Fruit fly (Drosophila melanogaster) whole organism, prepupa: Measurements from ENCODE around the gene Rab40.

Source experiments
- CG10631 ChIP-seq: fragments of 200-800 bp; sonication (Bioruptor generic); optimal IDR thresholded peaks from 2 replicates; lab custom pipeline; 2016; ENCODE audit warnings: missing biosample characterization, missing genetic modification characterization
- CG10669 ChIP-seq: fragments of 200-800 bp; sonication (Bioruptor generic); optimal IDR thresholded peaks from 3 replicates; lab custom pipeline; 2018; ENCODE audit warnings: missing biosample characterization, mild to moderate bottlenecking, missing genetic modification characterization, moderate library complexity
- CG11762 ChIP-seq: fragments of 200-800 bp; sonication (Bioruptor generic); optimal IDR thresholded peaks from 3 replicates; lab custom pipeline; 2016; ENCODE audit warnings: missing biosample characterization, missing genetic modification characterization; ENCODE audit not compliant: insufficient read depth
- CG11902 ChIP-seq: fragments of 200-800 bp; sonication (Bioruptor generic); optimal IDR thresholded peaks from 3 replicates; lab custom pipeline; 2016; ENCODE audit warnings: missing biosample characterization, missing genetic modification characterization
- CG15336 ChIP-seq: fragments of 200-800 bp; sonication (Bioruptor generic); IDR thresholded peaks from 2 replicates; pipeline ENCODE4 v1.3.6; 2022; ENCODE audit warnings: missing biosample characterization, missing genetic modification characterization
- CG1621 ChIP-seq: fragments of 200-800 bp; sonication (Bioruptor generic); optimal IDR thresholded peaks from 3 replicates; lab custom pipeline; 2018; ENCODE audit warnings: missing biosample characterization, mild to moderate bottlenecking, missing genetic modification characterization
- CG16779 ChIP-seq: fragments of 200-800 bp; sonication (Bioruptor generic); optimal IDR thresholded peaks from 3 replicates; lab custom pipeline; 2017; ENCODE audit warnings: missing biosample characterization, mild to moderate bottlenecking, missing genetic modification characterization
- CG3032 ChIP-seq: fragments of 200-800 bp; optimal IDR thresholded peaks from 2 replicates; lab custom pipeline; 2019; ENCODE audit warnings: missing biosample characterization, mild to moderate bottlenecking, missing genetic modification characterization, moderate library complexity
- CG31627 ChIP-seq: fragments of 200-800 bp; sonication (Bioruptor generic); optimal IDR thresholded peaks from 3 replicates; lab custom pipeline; 2016; ENCODE audit warnings: missing biosample characterization, missing genetic modification characterization
- CG34406 ChIP-seq: fragments of 200-800 bp; sonication (Bioruptor generic); optimal IDR thresholded peaks from 3 replicates; lab custom pipeline; 2016; ENCODE audit warnings: missing biosample characterization, missing genetic modification characterization
- CG3919 ChIP-seq: fragments of 200-800 bp; sonication (Bioruptor generic); optimal IDR thresholded peaks from 3 replicates; lab custom pipeline; 2016; ENCODE audit warnings: missing biosample characterization, missing genetic modification characterization
- CG4318 ChIP-seq: fragments of 200-800 bp; sonication (Bioruptor generic); optimal IDR thresholded peaks from 3 replicates; lab custom pipeline; 2017; ENCODE audit warnings: missing biosample characterization, mild to moderate bottlenecking, missing genetic modification characterization
- CG6276 ChIP-seq: fragments of 200-800 bp; sonication (Bioruptor generic); optimal IDR thresholded peaks from 2 replicates; lab custom pipeline; 2017; ENCODE audit warnings: missing biosample characterization, mild to moderate bottlenecking, missing genetic modification characterization
- CG6792 ChIP-seq: fragments of 200-800 bp; sonication (Bioruptor generic); optimal IDR thresholded peaks from 3 replicates; lab custom pipeline; 2016; ENCODE audit warnings: missing biosample characterization, missing genetic modification characterization
- CG6854 ChIP-seq: fragments of 200-800 bp; sonication (Bioruptor generic); optimal IDR thresholded peaks from 2 replicates; lab custom pipeline; 2017; ENCODE audit warnings: missing biosample characterization, mild to moderate bottlenecking, missing genetic modification characterization
- CG7368 ChIP-seq: fragments of 200-800 bp; sonication (Bioruptor generic); optimal IDR thresholded peaks from 3 replicates; lab custom pipeline; 2016; ENCODE audit warnings: missing biosample characterization, missing genetic modification characterization
- CG8119 ChIP-seq: fragments of 200-800 bp; sonication (Bioruptor generic); IDR thresholded peaks from 3 replicates; pipeline ENCODE4 v1.3.6; 2022; ENCODE audit warnings: missing biosample characterization, missing genetic modification characterization
- Eip75B ChIP-seq: fragments of 200-800 bp; sonication (Bioruptor generic); optimal IDR thresholded peaks from 3 replicates; lab custom pipeline; 2016; ENCODE audit warnings: missing biosample characterization, missing genetic modification characterization
- Eip78C ChIP-seq: fragments of 200-800 bp; sonication (Bioruptor generic); peaks from one replicate; lab custom pipeline; 2016; ENCODE audit warnings: missing biosample characterization, missing genetic modification characterization
- Eip93F ChIP-seq: fragments of 200-800 bp; sonication (Bioruptor generic); optimal IDR thresholded peaks from 2 replicates; lab custom pipeline; 2016; ENCODE audit warnings: missing biosample characterization, mild to moderate bottlenecking, missing genetic modification characterization
- Ets21C ChIP-seq: fragments of 200-800 bp; sonication (Bioruptor generic); optimal IDR thresholded peaks from 3 replicates; lab custom pipeline; 2016; ENCODE audit warnings: missing biosample characterization, missing genetic modification characterization
- Ets96B ChIP-seq: fragments of 200-800 bp; optimal IDR thresholded peaks from 2 replicates; lab custom pipeline; 2019; ENCODE audit warnings: missing biosample characterization, mild to moderate bottlenecking, missing genetic modification characterization, moderate library complexity
- Gug ChIP-seq: fragments of 200-800 bp; sonication (Bioruptor generic); IDR thresholded peaks from 2 replicates; pipeline ENCODE4 v1.3.6; 2022; ENCODE audit warnings: missing biosample characterization, missing genetic modification characterization
- Hr38 ChIP-seq: sonication (Bioruptor generic); optimal IDR thresholded peaks from 2 replicates; lab custom pipeline; 2016; ENCODE audit warnings: missing biosample characterization, missing genetic modification characterization
- Hr39 ChIP-seq: fragments of 200-800 bp; sonication (Bioruptor generic); optimal IDR thresholded peaks from 2 replicates; lab custom pipeline; 2016; ENCODE audit warnings: missing biosample characterization, missing genetic modification characterization
- Hr4 ChIP-seq: fragments of 200-800 bp; sonication (Bioruptor generic); optimal IDR thresholded peaks from 3 replicates; lab custom pipeline; 2016; ENCODE audit warnings: missing biosample characterization, missing genetic modification characterization
- Lpt ChIP-seq: fragments of 200-800 bp; sonication (Bioruptor generic); optimal IDR thresholded peaks from 3 replicates; lab custom pipeline; 2016; ENCODE audit warnings: missing biosample characterization, missing genetic modification characterization
- Met ChIP-seq: fragments of 200-800 bp; sonication (Bioruptor generic); optimal IDR thresholded peaks from 3 replicates; lab custom pipeline; 2016; ENCODE audit warnings: missing biosample characterization, missing genetic modification characterization
- OdsH ChIP-seq: fragments of 200-800 bp; sonication (Bioruptor generic); optimal IDR thresholded peaks from 3 replicates; lab custom pipeline; 2016; ENCODE audit warnings: missing biosample characterization, missing genetic modification characterization
- Sox102F ChIP-seq: fragments of 200-800 bp; sonication (Bioruptor generic); optimal IDR thresholded peaks from 2 replicates; lab custom pipeline; 2016; ENCODE audit warnings: missing biosample characterization, mild to moderate bottlenecking, missing genetic modification characterization
- Sox14 ChIP-seq: fragments of 200-800 bp; sonication (Bioruptor generic); optimal IDR thresholded peaks from 3 replicates; lab custom pipeline; 2016; ENCODE audit warnings: missing biosample characterization, missing genetic modification characterization
- achi ChIP-seq: fragments of 200-800 bp; sonication (Bioruptor generic); optimal IDR thresholded peaks from 3 replicates; lab custom pipeline; 2016; ENCODE audit warnings: missing biosample characterization, missing genetic modification characterization
- acj6 ChIP-seq: fragments of 200-800 bp; sonication (Bioruptor generic); optimal IDR thresholded peaks from 3 replicates; lab custom pipeline; 2016; ENCODE audit warnings: missing biosample characterization, missing genetic modification characterization
- dac ChIP-seq: fragments of 200-800 bp; sonication (Bioruptor generic); optimal IDR thresholded peaks from 2 replicates; lab custom pipeline; 2017; ENCODE audit warnings: missing biosample characterization, mild to moderate bottlenecking, missing genetic modification characterization
- eg ChIP-seq: fragments of 200-800 bp; sonication (Bioruptor generic); IDR thresholded peaks from 3 replicates; pipeline ENCODE4 v1.3.6; 2022; ENCODE audit warnings: missing biosample characterization, missing genetic modification characterization
- fd59A ChIP-seq: fragments of 200-800 bp; sonication (Bioruptor generic); optimal IDR thresholded peaks from 2 replicates; lab custom pipeline; 2017; ENCODE audit warnings: missing biosample characterization, mild to moderate bottlenecking, missing genetic modification characterization, missing genetic modification reagents
- fkh ChIP-seq: fragments of 200-800 bp; sonication (Bioruptor generic); optimal IDR thresholded peaks from 3 replicates; lab custom pipeline; 2017; ENCODE audit warnings: missing biosample characterization, mild to moderate bottlenecking, missing genetic modification characterization, moderate library complexity
- lz ChIP-seq: fragments of 200-800 bp; sonication (Bioruptor generic); optimal IDR thresholded peaks from 3 replicates; lab custom pipeline; 2016; ENCODE audit warnings: missing biosample characterization, missing genetic modification characterization
- pdm3 ChIP-seq: fragments of 200-800 bp; sonication (Bioruptor generic); optimal IDR thresholded peaks from 3 replicates; lab custom pipeline; 2016; ENCODE audit warnings: missing biosample characterization, missing genetic modification characterization
- salr ChIP-seq, 2 experiments: fragments of 200-800 bp; sonication (Bioruptor generic); optimal IDR thresholded peaks; 3 replicates each; lab custom pipeline; 2016 to 2018; ENCODE audit warnings: missing biosample characterization in 2 of 2, missing genetic modification characterization in 2 of 2, mild to moderate bottlenecking in 1 of 2
- spab ChIP-seq: fragments of 200-800 bp; sonication (Bioruptor generic); optimal IDR thresholded peaks from 2 replicates; lab custom pipeline; 2017; ENCODE audit warnings: missing biosample characterization, mild to moderate bottlenecking, missing genetic modification characterization, missing genetic modification reagents
- ss ChIP-seq, 2 experiments: fragments of 200-800 bp; sonication (Bioruptor generic); optimal IDR thresholded peaks; 2 replicates in 1 of 2; 3 replicates in 1 of 2; lab custom pipeline; 2017 to 2018; ENCODE audit warnings: mild to moderate bottlenecking in 2 of 2, missing biosample characterization in 2 of 2, missing genetic modification characterization in 2 of 2, moderate library complexity in 1 of 2
- svp ChIP-seq: fragments of 200-800 bp; sonication (Bioruptor generic); peaks from one replicate; lab custom pipeline; 2016; ENCODE audit warnings: missing biosample characterization, missing genetic modification characterization
- topi ChIP-seq: fragments of 200-800 bp; sonication (Bioruptor generic); optimal IDR thresholded peaks from 3 replicates; lab custom pipeline; 2016; ENCODE audit warnings: missing biosample characterization, missing genetic modification characterization
- vri ChIP-seq: fragments of 200-800 bp; sonication (Bioruptor generic); optimal IDR thresholded peaks from 3 replicates; lab custom pipeline; 2016; ENCODE audit warnings: missing biosample characterization, mild to moderate bottlenecking, missing genetic modification characterization

Gene Rab40

dm6 chrX:12463560-12463959 is 648 bp upstream of the Rab40 start:
- TF ChIP-seq eg (no peak), svp (GFP tag; lab: Kevin White, UChicago) (peak; percentile 61)

- TF ChIP-seq CG1621 (tag; lab: Kevin White, UChicago) (no peak), CG8119 (GFP tag; lab: Robert Waterston, UW) (no peak), CG10631 (GFP tag; lab: Kevin White, UChicago) (no peak), CG7368 (GFP tag; lab: Kevin White, UChicago) (no peak), vri (GFP tag; lab: Kevin White, UChicago) (no peak), CG3919 (GFP tag; lab: Kevin White, UChicago) (no peak), CG6276 (GFP tag; lab: Kevin White, UChicago) (no peak), Eip78C (GFP tag; lab: Kevin White, UChicago) (peak; percentile 75), ss (GFP tag; optimal IDR thresholded peaks at IDR 0.05; lab: Kevin White, UChicago) (no peak), eg (peak; percentile 34; the same call in 1 of the 3 replicates), CG34406 (GFP tag; lab: Kevin White, UChicago) (no peak), acj6 (GFP tag; lab: Kevin White, UChicago) (no peak), CG31627 (no peak), CG3032 (tag; lab: Kevin White, UChicago) (no peak), salr (GFP tag; optimal IDR thresholded peaks at IDR 0.05; lab: Kevin White, UChicago) (no peak), fkh (GFP tag; lab: Kevin White, UChicago) (no peak), spab (GFP tag; lab: Kevin White, UChicago) (no peak), topi (no peak), pdm3 (no peak), svp (GFP tag; lab: Kevin White, UChicago) (no peak), CG10669 (GFP tag; lab: Kevin White, UChicago) (peak; percentile 13), Sox14 (no peak), OdsH (no peak), CG4318 (no peak), Hr39 (GFP tag; lab: Kevin White, UChicago) (peak; percentile 10), CG15336 (GFP tag; lab: Robert Waterston, UW) (peak; percentile 39; the same call in 1 of the 2 replicates), Ets96B (tag; lab: Kevin White, UChicago) (no peak), Sox102F (no peak), Met (GFP tag; lab: Kevin White, UChicago) (no peak), achi (no peak), Ets21C (no peak), Hr4 (GFP tag; lab: Kevin White, UChicago) (peak; percentile 10), dac (GFP tag; lab: Kevin White, UChicago) (no peak), Eip93F (GFP tag; lab: Kevin White, UChicago) (no peak), CG6792 (GFP tag; lab: Kevin White, UChicago) (no peak), Lpt (GFP tag; lab: Kevin White, UChicago) (no peak), CG11762 (no peak), CG11902 (GFP tag; lab: Kevin White, UChicago) (no peak), lz (GFP tag; lab: Kevin White, UChicago) (no peak)
Observed at dm6 chrX:12462216-12462615, 696 bp downstream of the Rab40 start.

dm6 chrX:12457713-12458233 is 5.1 kb downstream of the Rab40 start, which contains the start of gene CG15731:
Gene CG15731 (minus strand): TSS chrX:12457763.
- TF ChIP-seq OdsH (no peak), Hr38 (GFP tag; lab: Kevin White, UChicago) (no peak), CG16779 (tag; lab: Kevin White, UChicago) (no peak), CG3919 (GFP tag; lab: Kevin White, UChicago) (no peak), CG6792 (GFP tag; lab: Kevin White, UChicago) (no peak), Ets96B (tag; lab: Kevin White, UChicago) (no peak), Lpt (GFP tag; lab: Kevin White, UChicago) (no peak), CG10631 (GFP tag; lab: Kevin White, UChicago) (no peak), CG11902 (GFP tag; lab: Kevin White, UChicago) (no peak), CG1621 (tag; lab: Kevin White, UChicago) (no peak), Ets21C (no peak), topi (no peak), fd59A (no peak), Gug (GFP tag; lab: Robert Waterston, UW) (no peak), Eip75B (GFP tag; lab: Kevin White, UChicago) (no peak), CG6854 (no peak)
